Fruit fly (Drosophila melanogaster) whole organism, adult: Measurements from ENCODE around the gene CG8206.

Experiments
- CG11617 ChIP-seq: fragments of 200-800 bp; sonication (Bioruptor generic); optimal IDR thresholded peaks from 2 replicates; lab custom pipeline; 2017; ENCODE audit warnings: mild to moderate bottlenecking, missing biosample characterization, missing genetic modification reagents, missing genetic modification characterization
- CG14711 ChIP-seq: fragments of 200-800 bp; sonication (Bioruptor generic); optimal IDR thresholded peaks from 2 replicates; lab custom pipeline; 2018; ENCODE audit warnings: missing biosample characterization, mild to moderate bottlenecking, missing genetic modification characterization, moderate library complexity
- CG33017 ChIP-seq: fragments of 200-800 bp; sonication (Bioruptor generic); optimal IDR thresholded peaks from 2 replicates; lab custom pipeline; 2018; ENCODE audit warnings: missing biosample characterization, mild to moderate bottlenecking, missing genetic modification characterization, moderate library complexity
- CG7101 ChIP-seq: fragments of 200-800 bp; sonication (Bioruptor generic); optimal IDR thresholded peaks from 2 replicates; lab custom pipeline; 2018; ENCODE audit warnings: missing biosample characterization, mild to moderate bottlenecking, missing genetic modification characterization, moderate library complexity
- Hr96 ChIP-seq: fragments of 200-800 bp; sonication (Bioruptor generic); optimal IDR thresholded peaks from 2 replicates; lab custom pipeline; 2016; ENCODE audit warnings: missing biosample characterization, missing genetic modification characterization
- cic ChIP-seq: fragments of 200-800 bp; sonication (Bioruptor generic); optimal IDR thresholded peaks from 2 replicates; lab custom pipeline; 2017; ENCODE audit warnings: missing biosample characterization, mild to moderate bottlenecking, missing genetic modification characterization, moderate library complexity
- kay ChIP-seq: fragments of 200-800 bp; sonication (Bioruptor generic); peaks from one replicate; lab custom pipeline; 2016; ENCODE audit warnings: missing biosample characterization, missing genetic modification characterization, borderline replicate concordance
- toe ChIP-seq: fragments of 200-800 bp; sonication (Bioruptor generic); optimal IDR thresholded peaks from 2 replicates; lab custom pipeline; 2016; ENCODE audit warnings: missing biosample characterization, missing genetic modification characterization

DNA sequence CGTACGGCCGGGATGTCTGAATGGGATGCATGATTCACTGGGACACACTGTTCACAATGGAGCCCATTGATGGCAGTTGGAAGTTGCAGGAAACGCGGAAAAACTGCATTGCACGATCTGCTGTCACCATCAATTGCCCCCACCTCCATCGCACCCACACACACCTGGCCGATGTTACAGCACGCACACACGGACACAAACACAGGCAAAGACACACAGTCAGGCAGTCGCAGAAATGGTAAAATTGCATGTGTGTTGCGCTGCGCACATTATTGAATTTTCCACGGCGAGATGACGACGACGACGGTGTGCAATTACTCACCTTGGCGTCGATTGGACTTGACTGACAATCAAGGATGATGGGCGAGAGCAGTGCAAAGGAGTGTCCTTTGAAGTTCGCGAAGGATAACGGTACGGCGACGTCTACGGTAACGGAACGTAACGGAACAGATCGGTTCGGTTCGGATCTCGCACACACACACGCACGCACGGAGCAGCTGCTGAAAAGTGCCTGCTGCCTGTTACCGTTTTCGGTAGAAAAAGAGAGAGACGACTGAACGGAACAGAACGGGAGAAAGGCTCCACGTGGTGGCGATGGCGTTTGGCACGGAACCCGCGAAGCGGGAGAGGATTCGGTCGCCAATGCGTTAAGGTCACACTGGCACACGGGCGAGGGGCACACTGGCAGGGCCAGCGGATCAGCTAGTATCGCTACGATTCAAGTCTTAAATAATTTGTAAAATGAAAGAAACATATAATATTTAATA, 28.9 kb upstream of the CG8206 start, which contains the start of the genes CG9281 and CG15601:
- TF ChIP-seq CG14711 (tag; lab: Kevin White, UChicago) (no peak), toe (GFP tag; lab: Kevin White, UChicago) (no peak), kay (GFP tag; lab: Kevin White, UChicago) (no peak), cic (GFP tag; lab: Kevin White, UChicago) (peak; percentile 43), CG11617 (GFP tag; lab: Kevin White, UChicago) (peak; percentile 16), CG33017 (tag; lab: Kevin White, UChicago) (no peak), CG7101 (tag; lab: Kevin White, UChicago) (no peak), Hr96 (GFP tag; lab: Kevin White, UChicago) (no peak)
